Fruit fly (Drosophila melanogaster) whole organism, embryonic: ENCODE results near the gene Kmn1.
"Not testable (repeated sequence)": the region's sequence is repeated elsewhere in the genome, so short reads cannot be mapped to it uniquely, and the experiment has no call there.

Source experiments
- CG31365 ChIP-seq: fragments of 200-800 bp; sonication (Bioruptor generic); optimal IDR thresholded peaks from 2 replicates; lab custom pipeline; 2018; ENCODE audit warnings: missing biosample characterization, mild to moderate bottlenecking, missing genetic modification characterization
- CG4360 ChIP-seq: fragments of 200-800 bp; sonication (Bioruptor generic); IDR thresholded peaks from 2 replicates; pipeline ENCODE4 v1.3.6; 2022; ENCODE audit warnings: missing biosample characterization, missing genetic modification characterization
- CG4404 ChIP-seq: fragments of 200-800 bp; sonication (Bioruptor generic); IDR thresholded peaks from 2 replicates; pipeline ENCODE4 v1.3.6; 2022; ENCODE audit warnings: missing biosample characterization, missing genetic modification characterization
- CG6654 ChIP-seq: fragments of 200-800 bp; sonication (Bioruptor generic); optimal IDR thresholded peaks from 2 replicates; lab custom pipeline; 2017; ENCODE audit warnings: missing biosample characterization, mild to moderate bottlenecking, missing genetic modification characterization
- CG7786 ChIP-seq: fragments of 200-800 bp; sonication (Bioruptor generic); optimal IDR thresholded peaks from 2 replicates; lab custom pipeline; 2016; ENCODE audit warnings: missing biosample characterization, missing genetic modification characterization
- E2f2 ChIP-seq: fragments of 200-800 bp; sonication (Bioruptor generic); IDR thresholded peaks from 2 replicates; pipeline ENCODE4 v1.3.6; 2022; ENCODE audit warnings: missing biosample characterization, missing genetic modification characterization
- btn ChIP-seq: fragments of 200-800 bp; sonication (Bioruptor generic); optimal IDR thresholded peaks from 2 replicates; lab custom pipeline; 2016; ENCODE audit warnings: missing biosample characterization, missing genetic modification characterization
- eve ChIP-seq, 2 experiments: fragments of >200 bp; optimal IDR thresholded peaks; 2 replicates each; lab custom pipeline; 2017; ENCODE audit warnings: missing biosample characterization in 2 of 2, missing genetic modification characterization in 2 of 2
- psq ChIP-seq: fragments of 200-800 bp; sonication (Bioruptor generic); optimal IDR thresholded peaks from 2 replicates; lab custom pipeline; 2017; ENCODE audit warnings: missing biosample characterization, missing genetic modification characterization
- sqz ChIP-seq: fragments of 200-800 bp; sonication (Bioruptor generic); optimal IDR thresholded peaks from 3 replicates; lab custom pipeline; 2018; ENCODE audit warnings: missing biosample characterization, mild to moderate bottlenecking, missing genetic modification characterization

dm6 chrX:11599589-11599988 lies 27.3 kb upstream of the Kmn1 start, which contains the start of gene rho-4:
- not testable (repeated sequence) for TF ChIP-seq CG4360 (GFP tag; lab: Robert Waterston, UW); sqz (GFP tag; lab: Kevin White, UChicago); btn (GFP tag; lab: Kevin White, UChicago); CG6654; CG7786 (GFP tag; lab: Kevin White, UChicago); CG4404 (GFP tag; lab: Robert Waterston, UW); psq (GFP tag; lab: Kevin White, UChicago); eve (GFP tag; optimal IDR thresholded peaks at IDR 0.05; lab: Kevin White, UChicago); CG31365 (tag; lab: Kevin White, UChicago)
- peak; percentile 82 for TF ChIP-seq E2f2
